Worm (Caenorhabditis elegans) whole organism, mixed stage, embryonic: ENCODE measurements around the gene gst-6.

ENCODE experiments used
- bed-3 ChIP-seq: fragments of 200-800 bp; sonication (Bioruptor generic); optimal IDR thresholded peaks from 3 replicates; lab custom pipeline; 2018; ENCODE audit warnings: mild to moderate bottlenecking, missing genetic modification characterization, moderate library complexity, missing compliant biosample characterization
- blmp-1 ChIP-seq: fragments of 150-350 bp; optimal IDR thresholded peaks from 2 replicates; lab custom pipeline; 2014; ENCODE audit warnings: missing biosample characterization, missing genetic modification characterization
- ceh-39 ChIP-seq: fragments of 150-350 bp; optimal IDR thresholded peaks from 2 replicates; lab custom pipeline; 2014; ENCODE audit warnings: missing biosample characterization, missing genetic modification characterization
- lin-13 ChIP-seq: fragments of 150-350 bp; optimal IDR thresholded peaks from 2 replicates; lab custom pipeline; 2014; ENCODE audit warnings: missing biosample characterization, missing genetic modification characterization
- nhr-12 ChIP-seq: fragments of 150-350 bp; optimal IDR thresholded peaks from 2 replicates; lab custom pipeline; 2014; ENCODE audit warnings: missing biosample characterization, missing genetic modification characterization
- pha-4 ChIP-seq: fragments of 150-350 bp; optimal IDR thresholded peaks from 2 replicates; lab custom pipeline; 2018; ENCODE audit warnings: missing biosample characterization, missing genetic modification reagents, missing genetic modification characterization
- snpc-4 ChIP-seq: fragments of 150-350 bp; optimal IDR thresholded peaks from 2 replicates; lab custom pipeline; 2014; ENCODE audit warnings: missing biosample characterization, missing genetic modification characterization

DNA sequence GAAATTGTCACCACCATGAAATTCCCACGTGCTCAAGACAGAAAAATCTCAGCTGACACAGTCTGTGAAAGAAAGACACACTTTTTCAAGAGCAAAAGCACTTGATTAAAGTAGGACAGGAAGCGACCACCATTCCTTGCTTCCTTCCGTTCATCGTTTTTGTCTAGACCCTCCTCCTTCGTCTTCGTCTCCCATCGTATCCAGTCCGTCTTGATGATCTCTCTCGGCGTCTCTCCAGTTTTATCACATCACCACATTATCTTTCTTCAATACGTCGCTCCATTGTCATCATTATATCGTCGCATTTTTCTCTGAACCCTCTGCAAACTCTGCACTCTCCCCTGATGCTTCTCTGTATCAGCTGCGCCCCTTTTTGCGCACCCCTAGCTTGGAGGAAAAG, 28.5 kb downstream of the gst-6 start:
- TF ChIP-seq pha-4 (tag; lab: Kevin White, UChicago) (no peak), bed-3 (no peak), blmp-1 (tag; lab: Kevin White, UChicago) (no peak), snpc-4 (no peak), nhr-12 (tag; lab: Kevin White, UChicago) (no peak), ceh-39 (tag; lab: Kevin White, UChicago) (no peak), lin-13 (tag; lab: Kevin White, UChicago) (no peak)
